Worm (Caenorhabditis elegans) whole organism, L4 larva: ENCODE measurements around the gene egl-19.

Source experiments
- F26F4.8 ChIP-seq: fragments of 200-800 bp; sonication (Bioruptor generic); conservative IDR thresholded peaks from 2 replicates; pipeline ENCODE4 v1.3.6; 2022; ENCODE audit warnings: missing genetic modification characterization, missing compliant biosample characterization
- F44E2.7 ChIP-seq: fragments of 200-800 bp; sonication (Bioruptor generic); IDR thresholded peaks from 2 replicates; pipeline ENCODE4 v2.1.2; 2022; ENCODE audit warnings: missing genetic modification characterization, missing compliant biosample characterization
- F49E8.2 ChIP-seq: sonication (generic microtip); optimal IDR thresholded peaks from 2 replicates; lab custom pipeline; 2016; ENCODE audit warnings: missing compliant biosample characterization, mild to moderate bottlenecking, missing genetic modification characterization, borderline replicate concordance
- T26A8.4 ChIP-seq: fragments of 200-800 bp; sonication (Bioruptor generic); IDR thresholded peaks from 2 replicates; pipeline ENCODE4 v1.3.6; 2022; ENCODE audit warnings: missing genetic modification characterization, missing compliant biosample characterization
- Y48G9A.11 ChIP-seq: fragments of 200-800 bp; sonication (Bioruptor generic); IDR thresholded peaks from 2 replicates; pipeline ENCODE4 v1.3.6; 2022; ENCODE audit warnings: missing genetic modification reagents, missing genetic modification characterization, missing compliant biosample characterization
- Y75B8A.6 ChIP-seq: fragments of 200-800 bp; sonication (Bioruptor generic); IDR thresholded peaks from 2 replicates; pipeline ENCODE4 v1.3.6; 2022; ENCODE audit warnings: missing genetic modification reagents, missing genetic modification characterization, missing compliant biosample characterization
- ZK337.2 ChIP-seq: fragments of 200-800 bp; sonication (Bioruptor generic); IDR thresholded peaks from 2 replicates; pipeline ENCODE4 v1.3.6; 2022; ENCODE audit warnings: missing genetic modification reagents, missing genetic modification characterization, missing compliant biosample characterization
- aha-1 ChIP-seq: fragments of 150-350 bp; peaks from one replicate; lab custom pipeline; 2014; ENCODE audit warnings: missing biosample characterization, missing genetic modification characterization
- ama-1 ChIP-seq: fragments of 150-350 bp; optimal IDR thresholded peaks from 2 replicates; lab custom pipeline; 2014; ENCODE audit warnings: inconsistent platforms, mixed read lengths
- arid-1 ChIP-seq: fragments of 200-800 bp; sonication (Bioruptor generic); conservative IDR thresholded peaks from 2 replicates; pipeline ENCODE4 v1.3.6; 2022; ENCODE audit warnings: missing genetic modification reagents, missing genetic modification characterization, missing compliant biosample characterization
- attf-4 ChIP-seq: sonication (generic microtip); optimal IDR thresholded peaks from 3 replicates; lab custom pipeline; 2017; ENCODE audit warnings: missing biosample characterization, missing genetic modification characterization
- ceh-28 ChIP-seq: fragments of 150-350 bp; optimal IDR thresholded peaks from 2 replicates; lab custom pipeline; 2014; ENCODE audit warnings: missing biosample characterization, missing genetic modification reagents, missing genetic modification characterization
- ceh-32 ChIP-seq: sonication (generic microtip); optimal IDR thresholded peaks from 2 replicates; lab custom pipeline; 2016; ENCODE audit warnings: mild to moderate bottlenecking, missing genetic modification characterization, missing compliant biosample characterization; ENCODE audit not compliant: poor library complexity
- ceh-44 ChIP-seq: fragments of 200-800 bp; sonication (Bioruptor generic); IDR thresholded peaks from 2 replicates; pipeline ENCODE4 v1.3.6; 2022; ENCODE audit warnings: missing genetic modification reagents, missing genetic modification characterization, missing compliant biosample characterization
- ceh-62 ChIP-seq: sonication (generic microtip); optimal IDR thresholded peaks from 2 replicates; lab custom pipeline; 2017; ENCODE audit warnings: missing biosample characterization, missing genetic modification characterization
- ceh-82 ChIP-seq: sonication (generic microtip); optimal IDR thresholded peaks from 2 replicates; lab custom pipeline; 2017; ENCODE audit warnings: missing biosample characterization, missing genetic modification characterization
- cey-2 ChIP-seq: sonication (generic microtip); optimal IDR thresholded peaks from 3 replicates; lab custom pipeline; 2017; ENCODE audit warnings: missing genetic modification characterization, mild to moderate bottlenecking, missing compliant biosample characterization, antibody characterized with exemption, borderline replicate concordance; ENCODE audit not compliant: insufficient read depth
- ctbp-1 ChIP-seq: fragments of 200-800 bp; sonication (Bioruptor generic); IDR thresholded peaks from 2 replicates; pipeline ENCODE4 v1.3.6; 2022; ENCODE audit warnings: missing genetic modification reagents, missing genetic modification characterization, missing compliant biosample characterization
- daf-12 ChIP-seq: fragments of 150-350 bp; optimal IDR thresholded peaks from 2 replicates; lab custom pipeline; 2014; ENCODE audit warnings: missing biosample characterization, missing genetic modification reagents, missing genetic modification characterization
- dmd-9 ChIP-seq: fragments of 200-800 bp; sonication (Bioruptor generic); IDR thresholded peaks from 2 replicates; pipeline ENCODE4 v1.3.6; 2022; ENCODE audit warnings: missing genetic modification reagents, missing genetic modification characterization, missing compliant biosample characterization
- dpl-1 ChIP-seq: fragments of 150-350 bp; optimal IDR thresholded peaks from 2 replicates; lab custom pipeline; 2014; ENCODE audit warnings: missing biosample characterization, missing genetic modification reagents, missing genetic modification characterization
- duxl-1 ChIP-seq: sonication (generic microtip); optimal IDR thresholded peaks from 2 replicates; lab custom pipeline; 2016; ENCODE audit warnings: mild to moderate bottlenecking, missing genetic modification characterization, moderate library complexity, missing compliant biosample characterization; ENCODE audit not compliant: poor library complexity
- dve-1 ChIP-seq: sonication (generic microtip); optimal IDR thresholded peaks from 2 replicates; lab custom pipeline; 2017; ENCODE audit warnings: antibody characterized with exemption, mild to moderate bottlenecking, missing genetic modification characterization, missing compliant biosample characterization; ENCODE audit not compliant: insufficient read depth
- egl-27 ChIP-seq: sonication (generic microtip); optimal IDR thresholded peaks from 3 replicates; lab custom pipeline; 2017; ENCODE audit warnings: missing biosample characterization, missing genetic modification reagents, missing genetic modification characterization
- fkh-10 ChIP-seq: fragments of 150-350 bp; optimal IDR thresholded peaks from 2 replicates; lab custom pipeline; 2014; ENCODE audit warnings: missing biosample characterization, missing genetic modification reagents, missing genetic modification characterization
- fos-1 ChIP-seq: fragments of 150-350 bp; optimal IDR thresholded peaks from 2 replicates; lab custom pipeline; 2014; ENCODE audit warnings: missing biosample characterization, missing genetic modification characterization
- hmg-1.1 ChIP-seq: fragments of 200-800 bp; sonication (Bioruptor generic); IDR thresholded peaks from 2 replicates; pipeline ENCODE4 v1.3.6; 2022; ENCODE audit warnings: missing genetic modification reagents, missing genetic modification characterization, missing compliant biosample characterization
- lim-7 ChIP-seq: fragments of 200-800 bp; sonication (Bioruptor generic); IDR thresholded peaks from 2 replicates; pipeline ENCODE4 v1.3.6; 2022; ENCODE audit warnings: missing genetic modification characterization, missing compliant biosample characterization
- lin-1 ChIP-seq: fragments of 200-800 bp; sonication (Bioruptor generic); IDR thresholded peaks from 2 replicates; pipeline ENCODE4 v1.3.6; 2022; ENCODE audit warnings: missing genetic modification reagents, missing genetic modification characterization, missing compliant biosample characterization
- lin-29 ChIP-seq: fragments of 200-800 bp; sonication (Bioruptor generic); IDR thresholded peaks from 2 replicates; pipeline ENCODE4 v1.3.6; 2022; ENCODE audit warnings: missing genetic modification reagents, missing genetic modification characterization, missing compliant biosample characterization
- madf-5 ChIP-seq, 2 experiments: fragments of 200-800 bp; sonication (Bioruptor generic); IDR thresholded peaks; 2 replicates each; pipeline ENCODE4 v1.3.6; 2022; ENCODE audit warnings: missing compliant biosample characterization in 2 of 2, missing genetic modification characterization in 2 of 2
- mdt-29 ChIP-seq: fragments of 200-800 bp; sonication (Bioruptor generic); IDR thresholded peaks from 2 replicates; pipeline ENCODE4 v1.3.6; 2022; ENCODE audit warnings: missing genetic modification reagents, missing genetic modification characterization, missing compliant biosample characterization
- mes-2 ChIP-seq: sonication (generic microtip); optimal IDR thresholded peaks from 2 replicates; lab custom pipeline; 2016; ENCODE audit warnings: missing genotype, mild to moderate bottlenecking, missing genetic modification characterization, missing compliant biosample characterization; ENCODE audit not compliant: poor library complexity, severe bottlenecking
- nhr-10 ChIP-seq: fragments of 150-350 bp; optimal IDR thresholded peaks from 2 replicates; lab custom pipeline; 2014; ENCODE audit warnings: missing biosample characterization, missing genetic modification characterization
- nhr-102 ChIP-seq: sonication (generic microtip); optimal IDR thresholded peaks from 2 replicates; lab custom pipeline; 2016; ENCODE audit warnings: mild to moderate bottlenecking, missing genetic modification characterization, moderate library complexity, missing compliant biosample characterization
- nhr-111 ChIP-seq: fragments of 200-800 bp; sonication (Bioruptor generic); optimal IDR thresholded peaks from 2 replicates; lab custom pipeline; 2018; ENCODE audit warnings: mild to moderate bottlenecking, missing genetic modification characterization, missing compliant biosample characterization
- nhr-25 ChIP-seq: sonication (generic microtip); optimal IDR thresholded peaks from 2 replicates; lab custom pipeline; 2017; ENCODE audit warnings: missing genetic modification characterization, mild to moderate bottlenecking, missing compliant biosample characterization, antibody characterized with exemption, moderate library complexity, borderline replicate concordance; ENCODE audit not compliant: insufficient read depth
- nhr-28 ChIP-seq: fragments of 150-350 bp; optimal IDR thresholded peaks from 2 replicates; lab custom pipeline; 2014; ENCODE audit warnings: missing biosample characterization, missing genetic modification characterization
- nhr-6 ChIP-seq: fragments of 150-350 bp; optimal IDR thresholded peaks from 2 replicates; lab custom pipeline; 2014; ENCODE audit warnings: missing biosample characterization, missing genetic modification characterization
- php-3 ChIP-seq: fragments of 200-800 bp; sonication (Bioruptor generic); IDR thresholded peaks from 2 replicates; pipeline ENCODE4 v1.3.6; 2022; ENCODE audit warnings: missing genetic modification reagents, missing genetic modification characterization, missing compliant biosample characterization
- saeg-2 ChIP-seq: fragments of 200-800 bp; sonication (Bioruptor generic); IDR thresholded peaks from 2 replicates; pipeline ENCODE4 v1.3.6; 2022; ENCODE audit warnings: missing genetic modification reagents, missing genetic modification characterization, missing compliant biosample characterization
- sdz-12 ChIP-seq: fragments of 200-800 bp; sonication (Bioruptor generic); optimal IDR thresholded peaks from 2 replicates; lab custom pipeline; 2018; ENCODE audit warnings: mild to moderate bottlenecking, missing genetic modification characterization, missing compliant biosample characterization
- snpc-4 ChIP-seq: fragments of 150-350 bp; optimal IDR thresholded peaks from 2 replicates; lab custom pipeline; 2014; ENCODE audit warnings: missing biosample characterization, missing genetic modification characterization
- spr-3 ChIP-seq: fragments of 200-800 bp; sonication (Bioruptor generic); optimal IDR thresholded peaks from 2 replicates; lab custom pipeline; 2018; ENCODE audit warnings: mild to moderate bottlenecking, missing genetic modification characterization, missing compliant biosample characterization
- tra-1 ChIP-seq: fragments of 200-800 bp; sonication (Bioruptor generic); IDR thresholded peaks from 2 replicates; pipeline ENCODE4 v1.3.6; 2022; ENCODE audit warnings: missing genetic modification reagents, missing genetic modification characterization, missing compliant biosample characterization
- unc-130 ChIP-seq: sonication (generic microtip); optimal IDR thresholded peaks from 2 replicates; lab custom pipeline; 2016; ENCODE audit warnings: missing genetic modification reagents, missing genetic modification characterization, missing compliant biosample characterization
- unc-39 ChIP-seq: sonication (generic microtip); optimal IDR thresholded peaks from 2 replicates; lab custom pipeline; 2017; ENCODE audit warnings: missing biosample characterization, missing genetic modification characterization
- vab-7 ChIP-seq: fragments of 200-800 bp; sonication (Bioruptor generic); IDR thresholded peaks from 2 replicates; pipeline ENCODE4 v1.3.6; 2022; ENCODE audit warnings: missing genetic modification reagents, missing genetic modification characterization, missing compliant biosample characterization
- zag-1 ChIP-seq: fragments of 150-350 bp; optimal IDR thresholded peaks from 2 replicates; lab custom pipeline; 2014; ENCODE audit warnings: missing biosample characterization, missing genetic modification characterization
- zfp-2 ChIP-seq: sonication (generic microtip); optimal IDR thresholded peaks from 2 replicates; lab custom pipeline; 2016; ENCODE audit warnings: mild to moderate bottlenecking, missing genetic modification characterization, missing compliant biosample characterization
- zfp-3 ChIP-seq: fragments of 200-800 bp; sonication (Bioruptor generic); conservative IDR thresholded peaks from 2 replicates; pipeline ENCODE4 v1.3.6; 2022; ENCODE audit warnings: missing genetic modification reagents, missing genetic modification characterization, missing compliant biosample characterization
- ztf-7 ChIP-seq: fragments of 150-350 bp; optimal IDR thresholded peaks from 2 replicates; lab custom pipeline; 2014; ENCODE audit warnings: missing biosample characterization, missing genetic modification characterization

Gene egl-19

ce11 chrIV:7393700-7394099 is 11.7 kb upstream of the egl-19 start, which contains the start of gene pitr-1:
TSS of gene pitr-1 (plus strand) at chrIV:7394085.
- TF ChIP-seq Y75B8A.6 (GFP tag; lab: Robert Waterston, UW) (no peak), ZK337.2 (GFP tag; lab: Robert Waterston, UW) (no peak), nhr-6 (tag; lab: Kevin White, UChicago) (no peak), attf-4 (tag; lab: Kevin White, UChicago) (no peak), nhr-10 (tag; lab: Kevin White, UChicago) (no peak), ceh-62 (tag; lab: Kevin White, UChicago) (no peak), daf-12 (tag; lab: Kevin White, UChicago) (no peak), unc-130 (GFP tag; lab: Kevin White, UChicago) (no peak), ztf-7 (tag; lab: Kevin White, UChicago) (no peak), egl-27 (tag; lab: Kevin White, UChicago) (no peak), T26A8.4 (GFP tag; lab: Robert Waterston, UW) (no peak), zfp-2 (tag; lab: Kevin White, UChicago) (no peak), mdt-29 (GFP tag; lab: Robert Waterston, UW) (no peak), arid-1 (GFP tag; lab: Robert Waterston, UW) (no peak), vab-7 (GFP tag; lab: Robert Waterston, UW) (no peak), nhr-111 (GFP tag; lab: Kevin White, UChicago) (no peak), zfp-3 (GFP tag; lab: Robert Waterston, UW) (no peak), ceh-32 (tag; lab: Kevin White, UChicago) (no peak), lin-1 (GFP tag; lab: Robert Waterston, UW) (no peak), php-3 (GFP tag; lab: Robert Waterston, UW) (peak; percentile 76), dpl-1 (GFP tag; lab: Kevin White, UChicago) (no peak), sdz-12 (GFP tag; lab: Kevin White, UChicago) (no peak), snpc-4 (tag; lab: Kevin White, UChicago) (no peak), ceh-44 (GFP tag; lab: Robert Waterston, UW) (no peak), mes-2 (tag; lab: Kevin White, UChicago) (no peak), fos-1 (tag; lab: Kevin White, UChicago) (peak; percentile 24), dve-1 (tag; lab: Kevin White, UChicago) (peak; percentile 78), hmg-1.1 (GFP tag; lab: Robert Waterston, UW) (no peak), spr-3 (GFP tag; lab: Kevin White, UChicago) (no peak), ama-1 (lab: Kevin White, UChicago) (no peak), duxl-1 (tag; lab: Kevin White, UChicago) (no peak), F44E2.7 (GFP tag; lab: Robert Waterston, UW) (no peak), nhr-28 (tag; lab: Kevin White, UChicago) (peak; percentile 78), dmd-9 (GFP tag; lab: Robert Waterston, UW) (no peak), ctbp-1 (no peak), F49E8.2 (tag; lab: Kevin White, UChicago) (no peak), cey-2 (no peak), lim-7 (GFP tag; lab: Robert Waterston, UW) (no peak), ceh-82 (tag; lab: Kevin White, UChicago) (no peak), ceh-28 (tag; lab: Kevin White, UChicago) (no peak), aha-1 (tag; lab: Kevin White, UChicago) (no peak), nhr-102 (peak; percentile 38), zag-1 (tag; lab: Kevin White, UChicago) (no peak), tra-1 (no peak), madf-5 (GFP tag; IDR thresholded peaks at IDR 0.05; lab: Robert Waterston, UW) (no peak), fkh-10 (GFP tag; lab: Kevin White, UChicago) (no peak), saeg-2 (no peak), unc-39 (tag; lab: Kevin White, UChicago) (no peak), Y48G9A.11 (GFP tag; lab: Robert Waterston, UW) (no peak), lin-29 (GFP tag; lab: Robert Waterston, UW) (no peak), nhr-25 (tag; lab: Kevin White, UChicago) (no peak), F26F4.8 (GFP tag; lab: Robert Waterston, UW) (no peak)
